Fruit fly (Drosophila melanogaster): ENCODE results near the gene Nagk.

Nagk gene

DNA sequence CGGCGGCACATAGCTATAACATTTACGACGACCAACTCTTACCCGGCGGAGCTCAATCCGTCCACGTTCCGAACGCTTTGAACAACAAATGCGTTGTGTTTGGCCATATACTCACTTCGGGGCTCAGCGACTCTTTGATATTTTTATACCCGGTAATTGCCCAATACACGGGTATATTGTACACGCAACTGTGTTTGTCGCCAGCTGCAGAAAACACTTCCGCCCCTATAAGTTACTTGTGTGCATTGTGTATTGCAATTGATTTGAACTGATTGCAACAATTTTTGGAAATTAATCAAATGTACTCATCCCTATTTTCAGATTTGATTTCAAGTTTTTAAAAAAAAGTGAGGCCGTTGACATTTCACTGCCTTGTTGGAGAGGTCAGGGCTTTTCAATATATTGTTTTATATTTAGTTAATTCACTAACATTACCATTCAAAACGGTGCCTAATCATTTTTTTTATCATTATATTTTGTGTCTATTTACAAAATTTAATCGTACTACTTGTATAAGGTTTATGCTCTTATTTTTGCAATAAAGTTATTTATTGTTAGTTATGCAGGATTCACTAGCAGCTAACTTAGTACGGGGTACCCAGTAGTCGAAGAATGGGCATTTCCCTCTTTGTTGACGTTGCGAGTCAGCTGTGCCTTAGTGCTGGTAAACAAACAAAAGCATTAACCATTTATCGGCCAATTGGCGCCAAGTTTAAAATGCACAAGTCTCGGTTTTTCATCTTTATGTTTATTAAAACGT lies at the start of gene Nagk:
Gene Nagk, minus strand, starts transcription at position 331 of the 760 bp plus-strand sequence.
- TF ChIP-seq CG12768 (GFP tag; optimal IDR thresholded peaks at IDR 0.05) (peak; percentile 35), cnc (optimal IDR thresholded peaks at IDR 0.05) (no peak), CG14711 (tag; optimal IDR thresholded peaks at IDR 0.05) (peak; percentile 44), CG7045 (GFP tag; optimal IDR thresholded peaks at IDR 0.05) (peak; percentile 67), CG7101 (tag; optimal IDR thresholded peaks at IDR 0.05) (peak; percentile 58), ovo (GFP tag; optimal IDR thresholded peaks at IDR 0.05) (peak; percentile 38), CG1620 (GFP tag; optimal IDR thresholded peaks at IDR 0.05) (peak; percentile 64), tj (GFP tag; optimal IDR thresholded peaks at IDR 0.05) (no peak), Clk (GFP tag; optimal IDR thresholded peaks at IDR 0.05) (peak; percentile 51), Hr96 (GFP tag; optimal IDR thresholded peaks at IDR 0.05) (no peak), CG33017 (tag; optimal IDR thresholded peaks at IDR 0.05) (peak; percentile 24), Crg-1 (GFP tag; optimal IDR thresholded peaks at IDR 0.05) (peak; percentile 78), cic (GFP tag; optimal IDR thresholded peaks at IDR 0.05) (peak; percentile 58), bab1 (GFP tag; optimal IDR thresholded peaks at IDR 0.05) (peak; percentile 1), Mnt (GFP tag; optimal IDR thresholded peaks at IDR 0.05) (peak; percentile 82), pad (GFP tag; optimal IDR thresholded peaks at IDR 0.05) (peak; percentile 68), kay (GFP tag; ENCODE audit: borderline replicate concordance) (no peak), toe (GFP tag; optimal IDR thresholded peaks at IDR 0.05) (peak; percentile 90), CG5204 (GFP tag; optimal IDR thresholded peaks at IDR 0.05) (no peak), CG11617 (GFP tag; optimal IDR thresholded peaks at IDR 0.05) (peak; percentile 86)

dm6 chr3R:15382851-15383250 lies 39.8 kb upstream of the Nagk start, which contains the start of gene h-cup:
h-cup (minus strand) TSS chr3R:15382951.
- TF ChIP-seq tj (GFP tag; optimal IDR thresholded peaks at IDR 0.05), result no peak
- no peak for TF ChIP-seq bab1 (GFP tag; optimal IDR thresholded peaks at IDR 0.05)
- no peak for TF ChIP-seq Hr96 (GFP tag; optimal IDR thresholded peaks at IDR 0.05)
- no peak for TF ChIP-seq CG11617 (GFP tag; optimal IDR thresholded peaks at IDR 0.05)
- no peak for TF ChIP-seq CG5204 (GFP tag; optimal IDR thresholded peaks at IDR 0.05)

DNA sequence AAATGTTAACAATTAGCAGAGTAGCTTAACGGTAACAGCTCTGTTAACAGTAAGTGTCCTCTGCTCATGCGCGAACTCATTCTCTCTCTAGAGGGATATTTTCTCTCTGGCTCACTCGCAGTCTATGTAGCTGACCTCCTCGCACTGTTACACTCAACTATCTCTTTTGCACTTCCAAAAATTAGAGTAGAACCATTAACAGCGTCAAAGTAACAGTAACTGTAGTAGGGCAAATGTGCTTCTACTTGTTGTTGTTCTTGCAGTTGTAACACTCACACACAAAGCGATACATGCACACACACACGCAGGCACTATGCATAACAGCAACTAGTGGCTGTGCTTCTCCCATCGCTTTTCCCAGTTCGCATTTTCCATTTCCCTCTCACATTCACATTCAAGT lies 36.0 kb upstream of the Nagk start:
- TF ChIP-seq bab1 (GFP tag; optimal IDR thresholded peaks at IDR 0.05) (no peak), Mnt (GFP tag; optimal IDR thresholded peaks at IDR 0.05) (no peak)

dm6 chr3R:15375470-15375869 lies 32.4 kb upstream of the Nagk start:
- no peak for TF ChIP-seq CG12768 (GFP tag; optimal IDR thresholded peaks at IDR 0.05)
- no peak for TF ChIP-seq Crg-1 (GFP tag; optimal IDR thresholded peaks at IDR 0.05)
- TF ChIP-seq CG33017 (tag; optimal IDR thresholded peaks at IDR 0.05), result no peak
- TF ChIP-seq pad (GFP tag; optimal IDR thresholded peaks at IDR 0.05), result no peak
- TF ChIP-seq Hr96 (GFP tag; optimal IDR thresholded peaks at IDR 0.05), result no peak
- TF ChIP-seq cnc (optimal IDR thresholded peaks at IDR 0.05), result no peak
- TF ChIP-seq CG1620 (GFP tag; optimal IDR thresholded peaks at IDR 0.05), result no peak
- no peak for TF ChIP-seq CG7101 (tag; optimal IDR thresholded peaks at IDR 0.05)
- no peak for TF ChIP-seq kay (GFP tag; ENCODE audit: borderline replicate concordance)
- TF ChIP-seq ovo (GFP tag; optimal IDR thresholded peaks at IDR 0.05), result no peak
- TF ChIP-seq CG11617 (GFP tag; optimal IDR thresholded peaks at IDR 0.05), result no peak
- TF ChIP-seq CG7045 (GFP tag; optimal IDR thresholded peaks at IDR 0.05), result no peak
- no peak for TF ChIP-seq CG5204 (GFP tag; optimal IDR thresholded peaks at IDR 0.05)
- no peak for TF ChIP-seq Clk (GFP tag; optimal IDR thresholded peaks at IDR 0.05)
- TF ChIP-seq toe (GFP tag; optimal IDR thresholded peaks at IDR 0.05), result no peak
- no peak for TF ChIP-seq tj (GFP tag; optimal IDR thresholded peaks at IDR 0.05)

- no peak for TF ChIP-seq pad (GFP tag; optimal IDR thresholded peaks at IDR 0.05)
- no peak for TF ChIP-seq ovo (GFP tag; optimal IDR thresholded peaks at IDR 0.05)
- no peak for TF ChIP-seq toe (GFP tag; optimal IDR thresholded peaks at IDR 0.05)
- TF ChIP-seq CG14711 (tag; optimal IDR thresholded peaks at IDR 0.05), result no peak
- TF ChIP-seq cic (GFP tag; optimal IDR thresholded peaks at IDR 0.05), result no peak
These were observed 31.3 kb upstream of the Nagk start, which contains the start of gene Rbp for dm6 chr3R:15374397-15374796. Rbp (plus strand) TSS chr3R:15374635.

dm6 chr3R:15371833-15372232 lies 28.8 kb upstream of the Nagk start, which contains the start of the genes Ccm3 and CG6136:
Ccm3 (plus strand) TSS chr3R:15371957.
CG6136 (minus strand) TSS chr3R:15372212.
- TF ChIP-seq CG5204 (GFP tag; optimal IDR thresholded peaks at IDR 0.05) (no peak), cnc (optimal IDR thresholded peaks at IDR 0.05) (no peak), CG1620 (GFP tag; optimal IDR thresholded peaks at IDR 0.05) (peak; percentile 38), toe (GFP tag; optimal IDR thresholded peaks at IDR 0.05) (peak; percentile 32), CG14711 (tag; optimal IDR thresholded peaks at IDR 0.05) (peak; percentile 38), pad (GFP tag; optimal IDR thresholded peaks at IDR 0.05) (peak; percentile 70), CG11617 (GFP tag; optimal IDR thresholded peaks at IDR 0.05) (peak; percentile 31), CG12768 (GFP tag; optimal IDR thresholded peaks at IDR 0.05) (peak; percentile 69), CG7101 (tag; optimal IDR thresholded peaks at IDR 0.05) (peak; percentile 78), Clk (GFP tag; optimal IDR thresholded peaks at IDR 0.05) (peak; percentile 37), Mnt (GFP tag; optimal IDR thresholded peaks at IDR 0.05) (peak; percentile 73), ovo (GFP tag; optimal IDR thresholded peaks at IDR 0.05) (peak; percentile 49), CG7045 (GFP tag; optimal IDR thresholded peaks at IDR 0.05) (peak; percentile 42), Crg-1 (GFP tag; optimal IDR thresholded peaks at IDR 0.05) (peak; percentile 85), bab1 (GFP tag; optimal IDR thresholded peaks at IDR 0.05) (peak; percentile 66), CG33017 (tag; optimal IDR thresholded peaks at IDR 0.05) (peak; percentile 53), kay (GFP tag; ENCODE audit: borderline replicate concordance) (no peak), Hr96 (GFP tag; optimal IDR thresholded peaks at IDR 0.05) (peak; percentile 72), cic (GFP tag; optimal IDR thresholded peaks at IDR 0.05) (peak; percentile 45), tj (GFP tag; optimal IDR thresholded peaks at IDR 0.05) (no peak)
